Worm (Caenorhabditis elegans) whole organism, L1 larva: Measurements from ENCODE around the gene M176.5.

ENCODE experiments used
- ceh-82 ChIP-seq, 3 experiments: fragments of 150-350 bp in 1 of 3; sonication (generic microtip) in 2 of 3; optimal IDR thresholded peaks; 2 replicates each; lab custom pipeline; 2014 to 2017; ENCODE audit warnings: missing biosample characterization in 3 of 3, missing genetic modification characterization in 3 of 3
- ceh-90 ChIP-seq: sonication (generic microtip); optimal IDR thresholded peaks from 2 replicates; lab custom pipeline; 2016; ENCODE audit warnings: missing genetic modification characterization, missing compliant biosample characterization
- ces-1 ChIP-seq: fragments of 150-350 bp; optimal IDR thresholded peaks from 2 replicates; lab custom pipeline; 2014; ENCODE audit warnings: missing biosample characterization, missing genetic modification reagents, missing genetic modification characterization
- fos-1 ChIP-seq: fragments of 150-350 bp; optimal IDR thresholded peaks from 2 replicates; lab custom pipeline; 2014; ENCODE audit warnings: missing biosample characterization, missing genetic modification characterization
- lin-35 ChIP-seq, 2 experiments: fragments of 150-350 bp; optimal IDR thresholded peaks; 2 replicates each; lab custom pipeline; 2014; ENCODE audit warnings: missing biosample characterization in 2 of 2, missing genetic modification characterization in 2 of 2, missing genetic modification reagents in 2 of 2
- lsy-2 ChIP-seq, 2 experiments: fragments of 150-350 bp; optimal IDR thresholded peaks; 2 replicates each; lab custom pipeline; 2014; ENCODE audit warnings: missing biosample characterization in 2 of 2, missing genetic modification characterization in 2 of 2
- nhr-11 ChIP-seq: fragments of 150-350 bp; optimal IDR thresholded peaks from 2 replicates; lab custom pipeline; 2014; ENCODE audit warnings: missing biosample characterization, missing genetic modification characterization
- sox-4 ChIP-seq: sonication (generic microtip); optimal IDR thresholded peaks from 2 replicates; lab custom pipeline; 2016; ENCODE audit warnings: missing genetic modification characterization, missing compliant biosample characterization
- sptf-1 ChIP-seq: fragments of 150-350 bp; optimal IDR thresholded peaks from 2 replicates; lab custom pipeline; 2014; ENCODE audit warnings: missing biosample characterization, missing genetic modification characterization
- ztf-4 ChIP-seq: fragments of 150-350 bp; optimal IDR thresholded peaks from 2 replicates; lab custom pipeline; 2014; ENCODE audit warnings: missing biosample characterization, missing genetic modification characterization

- TF ChIP-seq sox-4 (no peak), sptf-1 (tag; lab: Kevin White, UChicago) (no peak), fos-1 (tag; lab: Kevin White, UChicago) (no peak), ceh-90 (tag; lab: Kevin White, UChicago) (no peak), nhr-11 (tag; lab: Kevin White, UChicago) (no peak), ces-1 (no peak), lsy-2 (tag; optimal IDR thresholded peaks at IDR 0.05; lab: Kevin White, UChicago) (no peak), ceh-82 (tag; optimal IDR thresholded peaks at IDR 0.05; lab: Kevin White, UChicago) (no peak), ztf-4 (no peak), lin-35 (GFP tag; optimal IDR thresholded peaks at IDR 0.05; lab: Kevin White, UChicago) (no peak)
Observed at ce11 chrII:9377158-9377557, 50.4 kb downstream of the M176.5 start, which contains the start of gene C06C3.10.
